Worm (Caenorhabditis elegans): ENCODE data around the gene gap-2.

DNA sequence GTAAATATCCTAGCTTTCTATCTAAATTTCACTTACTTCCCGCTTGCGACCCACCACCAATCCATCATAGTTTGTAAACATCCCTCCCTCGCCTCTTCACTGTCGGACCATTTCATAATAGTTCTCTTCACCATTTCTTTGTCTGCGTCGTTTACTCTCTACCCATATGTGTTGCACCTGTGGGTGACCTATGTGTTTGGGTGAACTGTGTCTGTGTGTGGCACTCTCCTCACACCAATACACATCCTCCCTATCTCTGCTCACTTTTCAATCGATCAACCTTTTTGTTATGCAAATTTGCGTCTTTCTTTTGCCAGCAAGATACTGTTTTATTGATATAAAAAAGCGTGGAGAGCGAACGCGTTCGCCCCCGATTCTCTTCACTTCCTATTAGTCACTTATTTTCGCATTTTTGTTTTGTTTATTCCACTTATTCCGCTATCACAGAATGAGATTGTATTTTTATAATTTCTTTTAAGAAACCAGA, 32.7 kb downstream of the gap-2 start:
- no peak for TF ChIP-seq zim-3 (tag; optimal IDR thresholded peaks at IDR 0.05)
- TF ChIP-seq F23B12.7 (tag; optimal IDR thresholded peaks at IDR 0.05; ENCODE audit: insufficient read depth), result no peak
